Fruit fly (Drosophila melanogaster) whole organism, embryonic: Measurements from ENCODE around the gene Gip.

ENCODE experiments used
- Antp ChIP-seq: fragments of 200-800 bp; sonication (Bioruptor generic); optimal IDR thresholded peaks from 3 replicates; lab custom pipeline; 2016; ENCODE audit warnings: missing biosample characterization, missing genetic modification characterization
- Atf3 ChIP-seq: fragments of 200-800 bp; sonication (Bioruptor generic); optimal IDR thresholded peaks from 3 replicates; lab custom pipeline; 2016; ENCODE audit warnings: missing biosample characterization, missing genetic modification characterization
- CG10543 ChIP-seq: fragments of 200-800 bp; sonication (Bioruptor generic); optimal IDR thresholded peaks from 3 replicates; lab custom pipeline; 2017; ENCODE audit warnings: missing biosample characterization, mild to moderate bottlenecking, missing genetic modification characterization, moderate library complexity
- CG11504 ChIP-seq: fragments of 200-800 bp; sonication (Bioruptor generic); optimal IDR thresholded peaks from 3 replicates; lab custom pipeline; 2019; ENCODE audit warnings: missing biosample characterization, mild to moderate bottlenecking, missing genetic modification characterization, moderate library complexity
- CG11723 ChIP-seq: fragments of 200-800 bp; sonication (Bioruptor generic); optimal IDR thresholded peaks from 2 replicates; lab custom pipeline; 2017; ENCODE audit warnings: missing biosample characterization, mild to moderate bottlenecking, missing genetic modification characterization
- CG12071 ChIP-seq: fragments of 200-800 bp; sonication (Bioruptor generic); optimal IDR thresholded peaks from 3 replicates; lab custom pipeline; 2018; ENCODE audit warnings: missing biosample characterization, mild to moderate bottlenecking, missing genetic modification characterization
- CG12104 ChIP-seq: fragments of 200-800 bp; sonication (Bioruptor generic); optimal IDR thresholded peaks from 3 replicates; lab custom pipeline; 2016; ENCODE audit warnings: missing biosample characterization, missing genetic modification characterization
- CG15073 ChIP-seq: fragments of 200-800 bp; sonication (Bioruptor generic); optimal IDR thresholded peaks from 2 replicates; lab custom pipeline; 2016; ENCODE audit warnings: missing biosample characterization, missing genetic modification characterization
- CG15479 ChIP-seq: fragments of 200-800 bp; sonication (Bioruptor generic); optimal IDR thresholded peaks from 3 replicates; lab custom pipeline; 2019; ENCODE audit warnings: missing biosample characterization, mild to moderate bottlenecking, missing genetic modification characterization, moderate library complexity
- CG17802 ChIP-seq: fragments of 200-800 bp; sonication (Bioruptor generic); optimal IDR thresholded peaks from 2 replicates; lab custom pipeline; 2018; ENCODE audit warnings: missing biosample characterization, mild to moderate bottlenecking, missing genetic modification characterization, moderate library complexity
- CG18011 ChIP-seq: fragments of 200-800 bp; sonication (Bioruptor generic); optimal IDR thresholded peaks from 2 replicates; lab custom pipeline; 2017; ENCODE audit warnings: missing biosample characterization, missing genetic modification characterization, mild to moderate bottlenecking, moderate library complexity, missing genotype
- CG2875 ChIP-seq: fragments of 200-800 bp; sonication (Bioruptor generic); optimal IDR thresholded peaks from 2 replicates; lab custom pipeline; 2017; ENCODE audit warnings: missing biosample characterization, mild to moderate bottlenecking, missing genetic modification characterization, missing genetic modification reagents
- CG30020 ChIP-seq: fragments of 200-800 bp; optimal IDR thresholded peaks from 2 replicates; lab custom pipeline; 2019; ENCODE audit warnings: missing biosample characterization, mild to moderate bottlenecking, missing genetic modification characterization, moderate library complexity
- CG3065 ChIP-seq: fragments of 200-800 bp; sonication (Bioruptor generic); optimal IDR thresholded peaks from 2 replicates; lab custom pipeline; 2016; ENCODE audit warnings: missing biosample characterization, missing genetic modification characterization
- CG3163 ChIP-seq: fragments of 200-800 bp; sonication (Bioruptor generic); optimal IDR thresholded peaks from 3 replicates; lab custom pipeline; 2016; ENCODE audit warnings: missing biosample characterization, missing genetic modification characterization
- CG6683 ChIP-seq: fragments of 200-800 bp; sonication (Bioruptor generic); optimal IDR thresholded peaks from 2 replicates; lab custom pipeline; 2017; ENCODE audit warnings: missing biosample characterization, mild to moderate bottlenecking, missing genetic modification characterization, missing genetic modification reagents
- CG7963 ChIP-seq: fragments of 200-800 bp; sonication (Bioruptor generic); IDR thresholded peaks from 3 replicates; pipeline ENCODE4 v1.3.6; 2022; ENCODE audit warnings: missing biosample characterization, missing genetic modification characterization; ENCODE audit not compliant: partially characterized antibody
- CG8388 ChIP-seq: fragments of 200-800 bp; sonication (Bioruptor generic); optimal IDR thresholded peaks from 2 replicates; lab custom pipeline; 2019; ENCODE audit warnings: missing biosample characterization, mild to moderate bottlenecking, missing genetic modification characterization, moderate library complexity
- CG8924 ChIP-seq: fragments of 200-800 bp; optimal IDR thresholded peaks from 3 replicates; lab custom pipeline; 2019; ENCODE audit warnings: missing biosample characterization, mild to moderate bottlenecking, missing genetic modification characterization, moderate library complexity
- CTCF ChIP-seq: fragments of 200-800 bp; sonication (Bioruptor generic); optimal IDR thresholded peaks from 2 replicates; lab custom pipeline; 2017; ENCODE audit warnings: missing biosample characterization, mild to moderate bottlenecking, missing genetic modification characterization, moderate library complexity
- Dip3 ChIP-seq: fragments of 200-800 bp; sonication (Bioruptor generic); optimal IDR thresholded peaks from 3 replicates; lab custom pipeline; 2016; ENCODE audit warnings: missing biosample characterization, missing genetic modification characterization
- Dp ChIP-seq: fragments of 200-800 bp; sonication (Bioruptor generic); optimal IDR thresholded peaks from 2 replicates; lab custom pipeline; 2018; ENCODE audit warnings: missing biosample characterization, mild to moderate bottlenecking, missing genetic modification characterization, moderate library complexity
- E2f1 ChIP-seq: fragments of 200-800 bp; sonication (Bioruptor generic); IDR thresholded peaks from 2 replicates; pipeline ENCODE4 v1.3.6; 2022; ENCODE audit warnings: missing biosample characterization, missing genetic modification characterization
- E2f2 ChIP-seq: fragments of 200-800 bp; sonication (Bioruptor generic); IDR thresholded peaks from 2 replicates; pipeline ENCODE4 v1.3.6; 2022; ENCODE audit warnings: missing biosample characterization, missing genetic modification characterization
- Hsf ChIP-seq: fragments of 200-800 bp; sonication (Bioruptor generic); optimal IDR thresholded peaks from 3 replicates; lab custom pipeline; 2016; ENCODE audit warnings: missing biosample characterization, missing genetic modification characterization
- Nf-YC ChIP-seq: fragments of 200-800 bp; optimal IDR thresholded peaks from 3 replicates; lab custom pipeline; 2019; ENCODE audit warnings: missing biosample characterization, mild to moderate bottlenecking, missing genetic modification characterization, moderate library complexity
- Oli ChIP-seq: fragments of 200-800 bp; sonication (Bioruptor generic); optimal IDR thresholded peaks from 2 replicates; lab custom pipeline; 2018; ENCODE audit warnings: missing biosample characterization, mild to moderate bottlenecking, missing genetic modification characterization, moderate library complexity
- Ssrp ChIP-seq: fragments of 200-800 bp; sonication (Bioruptor generic); optimal IDR thresholded peaks from 2 replicates; lab custom pipeline; 2018; ENCODE audit warnings: missing biosample characterization, mild to moderate bottlenecking, missing genetic modification characterization, moderate library complexity
- ac ChIP-seq: fragments of 200-800 bp; sonication (Bioruptor generic); optimal IDR thresholded peaks from 3 replicates; lab custom pipeline; 2017; ENCODE audit warnings: missing biosample characterization, mild to moderate bottlenecking, missing genetic modification characterization
- ara ChIP-seq: fragments of 200-800 bp; sonication (Bioruptor generic); IDR thresholded peaks from 2 replicates; pipeline ENCODE4 v1.3.6; 2022; ENCODE audit warnings: missing biosample characterization, missing genetic modification characterization
- bowl ChIP-seq: fragments of 200-800 bp; sonication (Bioruptor generic); IDR thresholded peaks from 2 replicates; pipeline ENCODE4 v1.3.6; 2022; ENCODE audit warnings: missing biosample characterization, missing genetic modification characterization
- btn ChIP-seq: fragments of 200-800 bp; sonication (Bioruptor generic); optimal IDR thresholded peaks from 2 replicates; lab custom pipeline; 2016; ENCODE audit warnings: missing biosample characterization, missing genetic modification characterization
- caup ChIP-seq: fragments of 200-800 bp; sonication (Bioruptor generic); optimal IDR thresholded peaks from 3 replicates; lab custom pipeline; 2017; ENCODE audit warnings: missing biosample characterization, mild to moderate bottlenecking, missing genetic modification characterization, moderate library complexity; ENCODE audit not compliant: severe bottlenecking
- chinmo ChIP-seq: fragments of 200-800 bp; sonication (Bioruptor generic); IDR thresholded peaks from 4 replicates; pipeline ENCODE4 v1.3.6; 2022; ENCODE audit warnings: missing biosample characterization, missing genetic modification characterization; ENCODE audit not compliant: partially characterized antibody
- ci ChIP-seq: fragments of 200-800 bp; sonication (Bioruptor generic); IDR thresholded peaks from 3 replicates; pipeline ENCODE4 v1.3.6; 2022; ENCODE audit warnings: missing biosample characterization, missing genetic modification characterization
- dmrt99B ChIP-seq: fragments of 200-800 bp; sonication (Bioruptor generic); optimal IDR thresholded peaks from 2 replicates; lab custom pipeline; 2018; ENCODE audit warnings: missing biosample characterization, mild to moderate bottlenecking, missing genetic modification characterization, moderate library complexity
- gce ChIP-seq: fragments of 200-800 bp; sonication (Bioruptor generic); IDR thresholded peaks from 3 replicates; pipeline ENCODE4 v1.3.6; 2022; ENCODE audit warnings: missing biosample characterization, missing genetic modification characterization
- grau ChIP-seq: fragments of 200-800 bp; optimal IDR thresholded peaks from 3 replicates; lab custom pipeline; 2019; ENCODE audit warnings: missing biosample characterization, mild to moderate bottlenecking, missing genetic modification characterization, moderate library complexity
- grn ChIP-seq: fragments of 200-800 bp; sonication (Bioruptor generic); optimal IDR thresholded peaks from 3 replicates; lab custom pipeline; 2017; ENCODE audit warnings: missing biosample characterization, missing genetic modification characterization
- gsb-n ChIP-seq: fragments of 200-800 bp; sonication (Bioruptor generic); optimal IDR thresholded peaks from 3 replicates; lab custom pipeline; 2018; ENCODE audit warnings: missing biosample characterization, mild to moderate bottlenecking, missing genetic modification characterization
- jumu ChIP-seq: fragments of 200-800 bp; sonication (Bioruptor generic); optimal IDR thresholded peaks from 3 replicates; lab custom pipeline; 2016; ENCODE audit warnings: missing biosample characterization, missing genetic modification characterization
- nmo ChIP-seq: fragments of 200-800 bp; sonication (Bioruptor generic); optimal IDR thresholded peaks from 2 replicates; lab custom pipeline; 2018; ENCODE audit warnings: missing biosample characterization, mild to moderate bottlenecking, missing genetic modification characterization, moderate library complexity
- psq ChIP-seq: fragments of 200-800 bp; sonication (Bioruptor generic); optimal IDR thresholded peaks from 2 replicates; lab custom pipeline; 2017; ENCODE audit warnings: missing biosample characterization, missing genetic modification characterization
- pzg ChIP-seq: fragments of 200-800 bp; sonication (Bioruptor generic); optimal IDR thresholded peaks from 3 replicates; lab custom pipeline; 2018; ENCODE audit warnings: missing biosample characterization, mild to moderate bottlenecking, missing genetic modification characterization, moderate library complexity
- sim ChIP-seq: fragments of 200-800 bp; sonication (Bioruptor generic); IDR thresholded peaks from 2 replicates; pipeline ENCODE4 v1.3.6; 2022; ENCODE audit warnings: missing biosample characterization, missing genetic modification characterization
- tap ChIP-seq: fragments of 200-800 bp; optimal IDR thresholded peaks from 3 replicates; lab custom pipeline; 2019; ENCODE audit warnings: missing biosample characterization, mild to moderate bottlenecking, missing genetic modification characterization, moderate library complexity
- tin ChIP-seq: fragments of 200-800 bp; sonication (Bioruptor generic); optimal IDR thresholded peaks from 3 replicates; lab custom pipeline; 2016; ENCODE audit warnings: missing biosample characterization, missing genetic modification characterization
- tll ChIP-seq, 2 experiments: fragments of 200-800 bp in 1 of 2; fragments of >200 bp in 1 of 2; sonication (Bioruptor generic) in 1 of 2; optimal IDR thresholded peaks; 2 replicates each; lab custom pipeline; 2017 to 2019; ENCODE audit warnings: missing biosample characterization in 2 of 2, missing genetic modification characterization in 2 of 2, mild to moderate bottlenecking in 1 of 2, moderate library complexity in 1 of 2
- ttk ChIP-seq: fragments of 200-800 bp; sonication (Bioruptor generic); IDR thresholded peaks from 2 replicates; pipeline ENCODE4 v2.1.2; 2022; ENCODE audit warnings: missing biosample characterization, missing genetic modification characterization
- zf30C ChIP-seq: fragments of 200-800 bp; sonication (Bioruptor generic); optimal IDR thresholded peaks from 3 replicates; lab custom pipeline; 2018; ENCODE audit warnings: missing biosample characterization, mild to moderate bottlenecking, missing genetic modification characterization

Gene Gip

DNA sequence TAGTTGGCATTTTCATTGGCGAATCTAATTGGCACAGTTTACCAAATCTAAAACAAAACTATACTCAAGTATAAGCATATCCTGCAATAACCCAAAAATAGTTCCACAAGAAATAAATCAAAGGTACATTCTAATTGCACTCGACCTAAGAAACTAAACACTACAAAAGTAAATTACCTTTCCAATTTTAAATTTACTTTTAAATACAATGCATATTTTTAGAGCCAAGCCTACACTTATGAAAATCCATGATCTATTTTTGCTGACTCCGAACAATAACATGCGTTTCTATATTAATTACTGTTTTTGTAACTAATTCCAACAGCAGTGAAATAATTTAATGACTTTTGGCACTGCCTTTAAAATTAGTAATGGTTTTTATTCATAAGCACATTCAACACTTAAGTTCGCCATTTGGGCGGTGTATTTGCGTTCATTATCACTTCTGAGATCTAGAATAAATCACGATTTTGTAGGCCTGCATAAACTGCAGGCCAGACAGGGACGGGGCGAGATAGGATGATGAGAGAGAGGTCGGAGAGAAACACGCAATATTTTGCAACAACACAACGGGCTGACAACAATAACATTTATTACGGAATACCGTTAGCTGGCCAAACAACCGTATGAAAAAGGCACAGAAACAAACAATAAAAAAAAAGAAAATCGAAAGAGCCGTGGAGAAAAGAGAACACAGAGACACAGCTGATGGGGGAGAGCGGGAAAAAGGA is 4.7 kb downstream of the Gip start (continued):
- TF ChIP-seq CG11723 (GFP tag; lab: Kevin White, UChicago) (no peak), sim (GFP tag; lab: Robert Waterston, UW) (no peak), caup (GFP tag; lab: Kevin White, UChicago) (no peak), btn (GFP tag; lab: Kevin White, UChicago) (no peak), Dip3 (peak; percentile 5), CG15073 (GFP tag; lab: Kevin White, UChicago) (no peak), E2f2 (GFP tag; lab: Robert Waterston, UW) (no peak), nmo (GFP tag; lab: Kevin White, UChicago) (peak; percentile 34), Atf3 (GFP tag; lab: Kevin White, UChicago) (no peak), CG15479 (GFP tag; lab: Kevin White, UChicago) (no peak), CG12071 (GFP tag; lab: Kevin White, UChicago) (no peak), CG30020 (no peak), jumu (GFP tag; lab: Kevin White, UChicago) (no peak), grau (tag; lab: Kevin White, UChicago) (peak; percentile 6), CG3065 (no peak), E2f1 (GFP tag; lab: Robert Waterston, UW) (no peak), ttk (GFP tag; lab: Robert Waterston, UW) (no peak), gsb-n (tag; lab: Kevin White, UChicago) (no peak), CG6683 (GFP tag; lab: Kevin White, UChicago) (no peak), Nf-YC (no peak), tll (GFP tag; optimal IDR thresholded peaks at IDR 0.05; lab: Kevin White, UChicago) (no peak), CG8924 (tag; lab: Kevin White, UChicago) (no peak), Ssrp (tag; lab: Kevin White, UChicago) (peak; percentile 12), CG2875 (GFP tag; lab: Kevin White, UChicago) (no peak), CG8388 (GFP tag; lab: Kevin White, UChicago) (peak; percentile 30), CG17802 (tag; lab: Kevin White, UChicago) (no peak), CG12104 (peak; percentile 34), CG18011 (GFP tag; lab: Kevin White, UChicago) (no peak), Antp (GFP tag; lab: Kevin White, UChicago) (no peak), pzg (no peak), gce (GFP tag; lab: Robert Waterston, UW) (no peak), CG7963 (GFP tag; lab: Robert Waterston, UW) (no peak), tin (GFP tag; lab: Kevin White, UChicago) (peak; percentile 2), grn (GFP tag; lab: Kevin White, UChicago) (peak; percentile 36), CG11504 (tag; lab: Kevin White, UChicago) (peak; percentile 51), CG10543 (GFP tag; lab: Kevin White, UChicago) (no peak), ci (GFP tag; lab: Robert Waterston, UW) (0 out of 3 replicates have a peak, but pooled peaks have one; percentile 20), Oli (tag; lab: Kevin White, UChicago) (peak; percentile 3), psq (GFP tag; lab: Kevin White, UChicago) (no peak), zf30C (GFP tag; lab: Kevin White, UChicago) (no peak), chinmo (0 out of 4 replicates have a peak, but pooled peaks have one; percentile 31), dmrt99B (tag; lab: Kevin White, UChicago) (peak; percentile 35), tap (tag; lab: Kevin White, UChicago) (no peak), bowl (GFP tag; lab: Robert Waterston, UW) (no peak), CTCF (no peak), CG3163 (GFP tag; lab: Kevin White, UChicago) (peak; percentile 40), ara (GFP tag; lab: Robert Waterston, UW) (no peak), Dp (no peak), Hsf (GFP tag; lab: Kevin White, UChicago) (peak; percentile 11), ac (GFP tag; lab: Kevin White, UChicago) (no peak)
